Worm (Caenorhabditis elegans) whole organism, L4 larva: Measurements from ENCODE around the gene eef-1B.2.
"Not testable (repeated sequence)": the region's sequence is repeated elsewhere in the genome, so short reads cannot be mapped to it uniquely, and the experiment has no call there.

Experiments used
- F10B5.3 ChIP-seq: sonication (generic microtip); optimal IDR thresholded peaks from 2 replicates; lab custom pipeline; 2016; ENCODE audit warnings: mild to moderate bottlenecking, missing genetic modification characterization, missing compliant biosample characterization
- F37D6.2 ChIP-seq: sonication (generic microtip); optimal IDR thresholded peaks from 2 replicates; lab custom pipeline; 2016; ENCODE audit warnings: mild to moderate bottlenecking, missing genetic modification characterization, missing compliant biosample characterization
- T20F7.1 ChIP-seq: fragments of 200-800 bp; sonication (Bioruptor generic); optimal IDR thresholded peaks from 2 replicates; lab custom pipeline; 2018; ENCODE audit warnings: mild to moderate bottlenecking, missing genetic modification characterization, missing compliant biosample characterization
- Y48G9A.11 ChIP-seq: fragments of 200-800 bp; sonication (Bioruptor generic); IDR thresholded peaks from 2 replicates; pipeline ENCODE4 v1.3.6; 2022; ENCODE audit warnings: missing genetic modification reagents, missing genetic modification characterization, missing compliant biosample characterization
- ZK337.2 ChIP-seq: fragments of 200-800 bp; sonication (Bioruptor generic); IDR thresholded peaks from 2 replicates; pipeline ENCODE4 v1.3.6; 2022; ENCODE audit warnings: missing genetic modification reagents, missing genetic modification characterization, missing compliant biosample characterization
- aha-1 ChIP-seq: fragments of 150-350 bp; peaks from one replicate; lab custom pipeline; 2014; ENCODE audit warnings: missing biosample characterization, missing genetic modification characterization
- aly-2 ChIP-seq: sonication (generic microtip); optimal IDR thresholded peaks from 2 replicates; lab custom pipeline; 2018; ENCODE audit warnings: missing biosample characterization, missing genetic modification characterization
- ama-1 ChIP-seq: fragments of 150-350 bp; optimal IDR thresholded peaks from 2 replicates; lab custom pipeline; 2014; ENCODE audit warnings: inconsistent platforms, mixed read lengths
- arid-1 ChIP-seq: fragments of 200-800 bp; sonication (Bioruptor generic); conservative IDR thresholded peaks from 2 replicates; pipeline ENCODE4 v1.3.6; 2022; ENCODE audit warnings: missing genetic modification reagents, missing genetic modification characterization, missing compliant biosample characterization
- ceh-44 ChIP-seq: fragments of 200-800 bp; sonication (Bioruptor generic); IDR thresholded peaks from 2 replicates; pipeline ENCODE4 v1.3.6; 2022; ENCODE audit warnings: missing genetic modification reagents, missing genetic modification characterization, missing compliant biosample characterization
- daf-8 ChIP-seq: fragments of 200-800 bp; sonication (Bioruptor generic); IDR thresholded peaks from 2 replicates; pipeline ENCODE4 v1.3.6; 2022; ENCODE audit warnings: missing genetic modification characterization, missing compliant biosample characterization
- dmd-8 ChIP-seq: fragments of 200-800 bp; sonication (Bioruptor generic); IDR thresholded peaks from 2 replicates; pipeline ENCODE4 v1.3.6; 2022; ENCODE audit warnings: missing genetic modification characterization, missing compliant biosample characterization
- duxl-1 ChIP-seq: sonication (generic microtip); optimal IDR thresholded peaks from 2 replicates; lab custom pipeline; 2016; ENCODE audit warnings: mild to moderate bottlenecking, missing genetic modification characterization, moderate library complexity, missing compliant biosample characterization; ENCODE audit not compliant: poor library complexity
- dve-1 ChIP-seq: sonication (generic microtip); optimal IDR thresholded peaks from 2 replicates; lab custom pipeline; 2017; ENCODE audit warnings: antibody characterized with exemption, mild to moderate bottlenecking, missing genetic modification characterization, missing compliant biosample characterization; ENCODE audit not compliant: insufficient read depth
- egl-43 ChIP-seq: fragments of 200-800 bp; sonication (Bioruptor generic); IDR thresholded peaks from 2 replicates; pipeline ENCODE4 v1.3.6; 2022; ENCODE audit warnings: missing genetic modification reagents, missing genetic modification characterization, missing compliant biosample characterization
- fkh-10 ChIP-seq: fragments of 150-350 bp; optimal IDR thresholded peaks from 2 replicates; lab custom pipeline; 2014; ENCODE audit warnings: missing biosample characterization, missing genetic modification reagents, missing genetic modification characterization
- hlh-11 ChIP-seq: fragments of 200-800 bp; sonication (Bioruptor generic); optimal IDR thresholded peaks from 2 replicates; lab custom pipeline; 2018; ENCODE audit warnings: mild to moderate bottlenecking, missing genetic modification characterization, missing compliant biosample characterization
- lin-38 ChIP-seq: fragments of 200-800 bp; sonication (Bioruptor generic); IDR thresholded peaks from 2 replicates; pipeline ENCODE4 v1.3.6; 2022; ENCODE audit warnings: missing genetic modification reagents, missing genetic modification characterization, missing compliant biosample characterization
- mdt-29 ChIP-seq: fragments of 200-800 bp; sonication (Bioruptor generic); IDR thresholded peaks from 2 replicates; pipeline ENCODE4 v1.3.6; 2022; ENCODE audit warnings: missing genetic modification reagents, missing genetic modification characterization, missing compliant biosample characterization
- mxl-3 ChIP-seq: fragments of 200-800 bp; sonication (Bioruptor generic); optimal IDR thresholded peaks from 2 replicates; lab custom pipeline; 2018; ENCODE audit warnings: mild to moderate bottlenecking, missing genetic modification characterization, missing compliant biosample characterization
- nhr-111 ChIP-seq: fragments of 200-800 bp; sonication (Bioruptor generic); optimal IDR thresholded peaks from 2 replicates; lab custom pipeline; 2018; ENCODE audit warnings: mild to moderate bottlenecking, missing genetic modification characterization, missing compliant biosample characterization
- nhr-25 ChIP-seq: sonication (generic microtip); optimal IDR thresholded peaks from 2 replicates; lab custom pipeline; 2017; ENCODE audit warnings: missing genetic modification characterization, mild to moderate bottlenecking, missing compliant biosample characterization, antibody characterized with exemption, moderate library complexity, borderline replicate concordance; ENCODE audit not compliant: insufficient read depth
- nhr-28 ChIP-seq: fragments of 150-350 bp; optimal IDR thresholded peaks from 2 replicates; lab custom pipeline; 2014; ENCODE audit warnings: missing biosample characterization, missing genetic modification characterization
- nhr-76 ChIP-seq: fragments of 150-350 bp; optimal IDR thresholded peaks from 2 replicates; lab custom pipeline; 2014; ENCODE audit warnings: missing biosample characterization, missing genetic modification characterization
- nhr-77 ChIP-seq: fragments of 150-350 bp; optimal IDR thresholded peaks from 2 replicates; lab custom pipeline; 2014; ENCODE audit warnings: missing biosample characterization, missing genetic modification characterization
- pha-4 ChIP-seq, 2 experiments: fragments of 150-350 bp in 1 of 2; fragments of 200-800 bp in 1 of 2; sonication (Bioruptor generic) in 1 of 2; IDR thresholded peaks in 1 of 2; optimal IDR thresholded peaks in 1 of 2; 2 replicates each; pipeline versions ENCODE4 v1.3.6 to Lab custom; 2014 to 2022; ENCODE audit warnings: missing genetic modification characterization in 2 of 2, missing genetic modification reagents in 2 of 2, missing biosample characterization in 1 of 2, missing compliant biosample characterization in 1 of 2
- php-3 ChIP-seq: fragments of 200-800 bp; sonication (Bioruptor generic); IDR thresholded peaks from 2 replicates; pipeline ENCODE4 v1.3.6; 2022; ENCODE audit warnings: missing genetic modification reagents, missing genetic modification characterization, missing compliant biosample characterization
- sdz-12 ChIP-seq: fragments of 200-800 bp; sonication (Bioruptor generic); optimal IDR thresholded peaks from 2 replicates; lab custom pipeline; 2018; ENCODE audit warnings: mild to moderate bottlenecking, missing genetic modification characterization, missing compliant biosample characterization
- set-16 ChIP-seq: fragments of 200-800 bp; sonication (Bioruptor generic); IDR thresholded peaks from 2 replicates; pipeline ENCODE4 v1.3.6; 2022; ENCODE audit warnings: missing genetic modification reagents, missing genetic modification characterization, missing compliant biosample characterization
- snpc-1.2 ChIP-seq: fragments of 200-800 bp; sonication (Bioruptor generic); IDR thresholded peaks from 2 replicates; pipeline ENCODE4 v1.3.6; 2022; ENCODE audit warnings: missing genetic modification reagents, missing genetic modification characterization, missing compliant biosample characterization
- snpc-4 ChIP-seq: fragments of 150-350 bp; optimal IDR thresholded peaks from 2 replicates; lab custom pipeline; 2014; ENCODE audit warnings: missing biosample characterization, missing genetic modification characterization
- spr-3 ChIP-seq: fragments of 200-800 bp; sonication (Bioruptor generic); optimal IDR thresholded peaks from 2 replicates; lab custom pipeline; 2018; ENCODE audit warnings: mild to moderate bottlenecking, missing genetic modification characterization, missing compliant biosample characterization
- unc-39 ChIP-seq: sonication (generic microtip); optimal IDR thresholded peaks from 2 replicates; lab custom pipeline; 2017; ENCODE audit warnings: missing biosample characterization, missing genetic modification characterization
- unc-62 ChIP-seq, 3 experiments: fragments of 150-350 bp in 1 of 3; sonication (generic microtip); optimal IDR thresholded peaks in 2 of 3; peaks in 1 of 3; 1 replicate in 1 of 3; 2 replicates in 2 of 3; lab custom pipeline; 2014 to 2017; ENCODE audit warnings: missing biosample characterization in 3 of 3, missing genetic modification characterization in 3 of 3, missing genetic modification reagents in 3 of 3, missing genotype in 1 of 3
- vab-7 ChIP-seq: fragments of 200-800 bp; sonication (Bioruptor generic); IDR thresholded peaks from 2 replicates; pipeline ENCODE4 v1.3.6; 2022; ENCODE audit warnings: missing genetic modification reagents, missing genetic modification characterization, missing compliant biosample characterization
- zag-1 ChIP-seq: fragments of 150-350 bp; optimal IDR thresholded peaks from 2 replicates; lab custom pipeline; 2014; ENCODE audit warnings: missing biosample characterization, missing genetic modification characterization
- zfp-2 ChIP-seq: sonication (generic microtip); optimal IDR thresholded peaks from 2 replicates; lab custom pipeline; 2016; ENCODE audit warnings: mild to moderate bottlenecking, missing genetic modification characterization, missing compliant biosample characterization
- zip-11 ChIP-seq: fragments of 200-800 bp; sonication (Bioruptor generic); IDR thresholded peaks from 2 replicates; pipeline ENCODE4 v1.3.6; 2022; ENCODE audit warnings: missing genetic modification characterization, missing compliant biosample characterization
- zip-2 ChIP-seq: fragments of 150-350 bp; optimal IDR thresholded peaks from 2 replicates; lab custom pipeline; 2014; ENCODE audit warnings: missing biosample characterization, missing genetic modification characterization

eef-1B.2 gene

DNA sequence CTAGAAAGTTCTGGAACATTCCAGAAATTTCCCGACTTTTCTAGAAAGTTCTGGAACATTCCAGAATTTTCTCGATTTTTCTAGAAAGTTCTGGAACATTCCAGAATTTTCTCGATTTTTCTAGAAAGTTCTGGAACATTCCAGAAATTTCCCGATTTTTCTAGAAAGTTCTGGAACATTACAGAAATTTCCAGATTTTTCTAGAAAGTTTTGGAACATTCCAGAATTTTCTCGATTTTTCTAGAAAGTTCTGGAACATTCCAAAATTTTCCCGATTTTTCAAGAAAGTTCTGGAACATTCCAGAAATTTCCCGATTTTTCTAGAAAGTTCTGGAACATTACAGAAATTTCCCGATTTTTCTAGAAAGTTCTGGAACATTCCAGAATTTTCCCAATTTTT, 22.0 kb downstream of the eef-1B.2 start (continued):
- peak; percentile 88 for TF ChIP-seq arid-1
- TF ChIP-seq daf-8 (GFP tag; lab: Robert Waterston, UW), result 0 out of 2 replicates have a peak, but pooled peaks have one; percentile 15
- peak; percentile 93 for TF ChIP-seq vab-7
- TF ChIP-seq snpc-1.2 (GFP tag; lab: Robert Waterston, UW), result peak; percentile 98
- TF ChIP-seq dmd-8, result peak; percentile 87
- peak; percentile 82 for TF ChIP-seq ceh-44
- peak; percentile 92 for TF ChIP-seq pha-4 (GFP tag; IDR thresholded peaks at IDR 0.05; lab: Robert Waterston, UW)
- TF ChIP-seq pha-4 (tag; optimal IDR thresholded peaks at IDR 0.05; lab: Kevin White, UChicago), result not testable (repeated sequence)
- TF ChIP-seq Y48G9A.11 (GFP tag; lab: Robert Waterston, UW), result peak; percentile 92

- no peak for TF ChIP-seq hlh-11 (tag; lab: Kevin White, UChicago)
- TF ChIP-seq aha-1 (tag; lab: Kevin White, UChicago), result peak; percentile 5
- TF ChIP-seq, all 104 proteins: peak for 1
These were observed 26.7 kb downstream of the eef-1B.2 start for ce11 chrIV:15063789-15064188.

DNA sequence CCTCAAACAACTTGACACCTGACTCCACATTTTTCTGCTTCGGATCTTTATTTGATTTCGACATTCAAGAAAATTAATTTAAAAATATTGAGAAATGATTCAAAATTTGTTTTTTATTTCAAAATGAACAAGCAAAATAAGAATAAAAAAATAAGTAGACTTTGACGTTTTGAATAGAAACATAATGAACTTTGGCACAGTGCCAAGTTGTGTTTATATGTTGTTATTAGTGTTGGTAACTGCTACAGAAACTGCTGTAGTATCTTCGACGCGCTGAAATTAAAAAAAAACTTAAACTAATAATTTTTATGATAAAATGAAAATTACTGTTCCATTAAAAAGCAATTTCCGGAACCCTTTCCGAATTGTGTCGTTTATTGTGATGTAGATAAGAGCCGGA, 28.5 kb downstream of the eef-1B.2 start, which contains the start of gene Y41E3.18:
Gene Y41E3.18, minus strand, starts transcription at position 101 of the 400 bp plus-strand sequence.
- TF ChIP-seq mxl-3, result no peak
- TF ChIP-seq nhr-77, result no peak
- no peak for TF ChIP-seq unc-39 (tag; lab: Kevin White, UChicago)
- no peak for TF ChIP-seq ama-1 (lab: Kevin White, UChicago)
- TF ChIP-seq lin-38, result no peak
- no peak for TF ChIP-seq mdt-29 (GFP tag; lab: Robert Waterston, UW)
- TF ChIP-seq zip-11 (GFP tag; lab: Robert Waterston, UW), result no peak
- TF ChIP-seq dmd-8, result no peak
- TF ChIP-seq zip-2 (tag; lab: Kevin White, UChicago), result no peak
- TF ChIP-seq T20F7.1, result no peak
- TF ChIP-seq zfp-2, result no peak
- TF ChIP-seq duxl-1 (tag; lab: Kevin White, UChicago), result no peak
- TF ChIP-seq aly-2 (tag; lab: Kevin White, UChicago), result no peak
- no peak for TF ChIP-seq php-3 (GFP tag; lab: Robert Waterston, UW)
- no peak for TF ChIP-seq set-16 (GFP tag; lab: Robert Waterston, UW)
- no peak for TF ChIP-seq spr-3
- no peak for TF ChIP-seq nhr-111 (GFP tag; lab: Kevin White, UChicago)
- TF ChIP-seq nhr-28 (tag; lab: Kevin White, UChicago), result no peak
- no peak for TF ChIP-seq ZK337.2 (GFP tag; lab: Robert Waterston, UW)

- TF ChIP-seq sdz-12 (GFP tag; lab: Kevin White, UChicago) (no peak), zag-1 (tag; lab: Kevin White, UChicago) (no peak), nhr-25 (tag; lab: Kevin White, UChicago) (no peak), F10B5.3 (tag; lab: Kevin White, UChicago) (no peak), snpc-4 (tag; lab: Kevin White, UChicago) (no peak), mdt-29 (GFP tag; lab: Robert Waterston, UW) (no peak), nhr-77 (no peak), vab-7 (no peak), Y48G9A.11 (GFP tag; lab: Robert Waterston, UW) (no peak), unc-62 (GFP tag; optimal IDR thresholded peaks at IDR 0.05 in 1 of 2; lab: Kevin White, UChicago) (no peak), unc-62 (tag; optimal IDR thresholded peaks at IDR 0.05; lab: Kevin White, UChicago) (no peak), nhr-76 (tag; lab: Kevin White, UChicago) (no peak), F37D6.2 (tag; lab: Kevin White, UChicago) (no peak), fkh-10 (no peak), egl-43 (GFP tag; lab: Robert Waterston, UW) (no peak), dve-1 (tag; lab: Kevin White, UChicago) (no peak)
These were observed 31.7 kb downstream of the eef-1B.2 start, which contains the start of gene srt-48 for ce11 chrIV:15068818-15069217. Gene srt-48 (minus strand): TSS chrIV:15068918.
